Fruit fly (Drosophila melanogaster): ENCODE results near the gene Patsas.

Gene Patsas

dm6 chr2L:12108779-12109564 is 5.9 kb upstream of the Patsas start, which contains the start of the genes Rab6 and Phae1:
Gene Rab6, minus strand, starts transcription at chr2L:12109116.
Gene Phae1, plus strand, starts transcription at chr2L:12109417.
- no peak for TF ChIP-seq cnc (optimal IDR thresholded peaks at IDR 0.05)
- TF ChIP-seq toe (GFP tag; optimal IDR thresholded peaks at IDR 0.05), result no peak
- peak; percentile 50 for TF ChIP-seq bab1 (GFP tag; optimal IDR thresholded peaks at IDR 0.05)
- peak; percentile 3 for TF ChIP-seq CG7101 (tag; optimal IDR thresholded peaks at IDR 0.05)
- peak; percentile 95 for TF ChIP-seq kay (GFP tag; ENCODE audit: borderline replicate concordance)
- peak; percentile 17 for TF ChIP-seq tj (GFP tag; optimal IDR thresholded peaks at IDR 0.05)
- peak; percentile 47 for TF ChIP-seq pad (GFP tag; optimal IDR thresholded peaks at IDR 0.05)
- no peak for TF ChIP-seq CG7045 (GFP tag; optimal IDR thresholded peaks at IDR 0.05)

- TF ChIP-seq CG12768 (GFP tag; optimal IDR thresholded peaks at IDR 0.05) (no peak), Clk (GFP tag; optimal IDR thresholded peaks at IDR 0.05) (no peak), CG5204 (GFP tag; optimal IDR thresholded peaks at IDR 0.05) (no peak), Hr96 (GFP tag; optimal IDR thresholded peaks at IDR 0.05) (no peak), cnc (optimal IDR thresholded peaks at IDR 0.05) (no peak), kay (GFP tag; ENCODE audit: borderline replicate concordance) (peak; percentile 96), CG14711 (tag; optimal IDR thresholded peaks at IDR 0.05) (no peak), Mnt (GFP tag; optimal IDR thresholded peaks at IDR 0.05) (peak; percentile 6), CG7045 (GFP tag; optimal IDR thresholded peaks at IDR 0.05) (no peak), tj (GFP tag; optimal IDR thresholded peaks at IDR 0.05) (no peak), bab1 (GFP tag; optimal IDR thresholded peaks at IDR 0.05) (no peak), CG33017 (tag; optimal IDR thresholded peaks at IDR 0.05) (no peak), Crg-1 (GFP tag; optimal IDR thresholded peaks at IDR 0.05) (no peak), pad (GFP tag; optimal IDR thresholded peaks at IDR 0.05) (no peak), cic (GFP tag; optimal IDR thresholded peaks at IDR 0.05) (peak; percentile 26), toe (GFP tag; optimal IDR thresholded peaks at IDR 0.05) (no peak), CG1620 (GFP tag; optimal IDR thresholded peaks at IDR 0.05) (no peak), CG11617 (GFP tag; optimal IDR thresholded peaks at IDR 0.05) (no peak), ovo (GFP tag; optimal IDR thresholded peaks at IDR 0.05) (no peak), CG7101 (tag; optimal IDR thresholded peaks at IDR 0.05) (no peak)
Observed at dm6 chr2L:12107087-12107486, 4.0 kb upstream of the Patsas start.

- no peak for TF ChIP-seq Hr96 (GFP tag; optimal IDR thresholded peaks at IDR 0.05)
- TF ChIP-seq Crg-1 (GFP tag; optimal IDR thresholded peaks at IDR 0.05), result no peak
- peak; percentile 10 for TF ChIP-seq CG14711 (tag; optimal IDR thresholded peaks at IDR 0.05)
- TF ChIP-seq CG11617 (GFP tag; optimal IDR thresholded peaks at IDR 0.05), result peak; percentile 26
- TF ChIP-seq bab1 (GFP tag; optimal IDR thresholded peaks at IDR 0.05), result peak; percentile 26
- no peak for TF ChIP-seq ovo (GFP tag; optimal IDR thresholded peaks at IDR 0.05)
Observed at dm6 chr2L:12097698-12098097, 5.4 kb downstream of the Patsas start, which contains the start of gene Ced-12. Gene Ced-12, plus strand, starts transcription at chr2L:12097838.

DNA sequence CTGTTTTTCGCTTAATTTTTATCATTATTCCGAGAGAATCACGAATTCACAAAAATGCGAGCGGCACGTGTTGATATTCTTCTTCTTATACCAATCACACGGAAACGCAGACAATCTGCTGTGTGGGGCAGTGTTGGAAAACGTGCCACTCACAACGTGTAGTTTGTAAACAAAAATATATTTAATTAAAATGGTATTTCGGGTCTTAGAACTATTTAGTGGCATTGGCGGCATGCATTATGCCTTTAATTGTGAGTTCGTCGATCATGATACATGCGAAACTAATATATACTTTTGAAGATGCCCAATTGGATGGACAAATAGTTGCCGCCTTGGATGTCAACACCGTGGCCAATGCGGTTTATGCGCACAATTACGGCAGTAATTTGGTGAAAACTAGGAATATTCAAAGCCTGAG is 6.7 kb downstream of the Patsas start, which contains the start of the genes CG6712 and Mt2:
Gene CG6712, minus strand, starts transcription at position 116 of the 418 bp plus-strand sequence.
Gene Mt2, plus strand, starts transcription at position 130 of the 418 bp plus-strand sequence.
- TF ChIP-seq CG7045 (GFP tag; optimal IDR thresholded peaks at IDR 0.05), result no peak
- no peak for TF ChIP-seq tj (GFP tag; optimal IDR thresholded peaks at IDR 0.05)
- peak; percentile 99 for TF ChIP-seq Mnt (GFP tag; optimal IDR thresholded peaks at IDR 0.05)
- no peak for TF ChIP-seq CG14711 (tag; optimal IDR thresholded peaks at IDR 0.05)
- TF ChIP-seq bab1 (GFP tag; optimal IDR thresholded peaks at IDR 0.05), result peak; percentile 1
- TF ChIP-seq cnc (optimal IDR thresholded peaks at IDR 0.05), result no peak
- no peak for TF ChIP-seq ovo (GFP tag; optimal IDR thresholded peaks at IDR 0.05)
- peak; percentile 11 for TF ChIP-seq cic (GFP tag; optimal IDR thresholded peaks at IDR 0.05)
- TF ChIP-seq pad (GFP tag; optimal IDR thresholded peaks at IDR 0.05), result peak; percentile 19
- TF ChIP-seq CG7101 (tag; optimal IDR thresholded peaks at IDR 0.05), result peak; percentile 31
- no peak for TF ChIP-seq CG33017 (tag; optimal IDR thresholded peaks at IDR 0.05)
- peak; percentile 2 for TF ChIP-seq CG12768 (GFP tag; optimal IDR thresholded peaks at IDR 0.05)
- peak; percentile 28 for TF ChIP-seq Crg-1 (GFP tag; optimal IDR thresholded peaks at IDR 0.05)

dm6 chr2L:12093652-12094051 is 9.4 kb downstream of the Patsas start:
- TF ChIP-seq CG11617 (GFP tag; optimal IDR thresholded peaks at IDR 0.05), result no peak
- no peak for TF ChIP-seq toe (GFP tag; optimal IDR thresholded peaks at IDR 0.05)
- peak; percentile 44 for TF ChIP-seq bab1 (GFP tag; optimal IDR thresholded peaks at IDR 0.05)
- TF ChIP-seq cnc (optimal IDR thresholded peaks at IDR 0.05), result no peak
- TF ChIP-seq ovo (GFP tag; optimal IDR thresholded peaks at IDR 0.05), result no peak
- TF ChIP-seq cic (GFP tag; optimal IDR thresholded peaks at IDR 0.05), result no peak
- no peak for TF ChIP-seq CG14711 (tag; optimal IDR thresholded peaks at IDR 0.05)
- no peak for TF ChIP-seq CG1620 (GFP tag; optimal IDR thresholded peaks at IDR 0.05)
- TF ChIP-seq CG7101 (tag; optimal IDR thresholded peaks at IDR 0.05), result no peak
- TF ChIP-seq Mnt (GFP tag; optimal IDR thresholded peaks at IDR 0.05), result peak; percentile 33
- no peak for TF ChIP-seq tj (GFP tag; optimal IDR thresholded peaks at IDR 0.05)
- no peak for TF ChIP-seq Crg-1 (GFP tag; optimal IDR thresholded peaks at IDR 0.05)

dm6 chr2L:12092719-12093118 is 10.4 kb downstream of the Patsas start:
- no peak for TF ChIP-seq cic (GFP tag; optimal IDR thresholded peaks at IDR 0.05)
- TF ChIP-seq tj (GFP tag; optimal IDR thresholded peaks at IDR 0.05), result no peak
- TF ChIP-seq Clk (GFP tag; optimal IDR thresholded peaks at IDR 0.05), result no peak
- TF ChIP-seq CG5204 (GFP tag; optimal IDR thresholded peaks at IDR 0.05), result no peak
- TF ChIP-seq ovo (GFP tag; optimal IDR thresholded peaks at IDR 0.05), result no peak
- no peak for TF ChIP-seq CG33017 (tag; optimal IDR thresholded peaks at IDR 0.05)
- no peak for TF ChIP-seq pad (GFP tag; optimal IDR thresholded peaks at IDR 0.05)
- TF ChIP-seq Hr96 (GFP tag; optimal IDR thresholded peaks at IDR 0.05), result no peak
- no peak for TF ChIP-seq CG7045 (GFP tag; optimal IDR thresholded peaks at IDR 0.05)
- no peak for TF ChIP-seq CG7101 (tag; optimal IDR thresholded peaks at IDR 0.05)
- no peak for TF ChIP-seq bab1 (GFP tag; optimal IDR thresholded peaks at IDR 0.05)

All from whole organism, adult.